Fruit fly (Drosophila melanogaster) whole organism, embryonic: ENCODE data around the gene lin-52.

Experiments used
- Abd-B ChIP-seq: fragments of 200-800 bp; sonication (Bioruptor generic); optimal IDR thresholded peaks from 2 replicates; lab custom pipeline; 2018; ENCODE audit warnings: missing biosample characterization, mild to moderate bottlenecking, missing genetic modification characterization, moderate library complexity
- Adf1 ChIP-seq: fragments of 200-800 bp; sonication (Bioruptor generic); IDR thresholded peaks from 2 replicates; pipeline ENCODE4 v1.3.6; 2022; ENCODE audit warnings: missing biosample characterization, missing genetic modification characterization
- Bgb ChIP-seq: fragments of 200-800 bp; sonication (Bioruptor generic); IDR thresholded peaks from 2 replicates; pipeline ENCODE4 v1.3.6; 2022; ENCODE audit warnings: missing biosample characterization, missing genetic modification characterization; ENCODE audit not compliant: partially characterized antibody
- CG10274 ChIP-seq: fragments of 200-800 bp; sonication (Bioruptor generic); optimal IDR thresholded peaks from 3 replicates; lab custom pipeline; 2017; ENCODE audit warnings: missing biosample characterization, mild to moderate bottlenecking, missing genetic modification characterization
- CG11093 ChIP-seq: fragments of 200-800 bp; sonication (Bioruptor generic); IDR thresholded peaks from 3 replicates; pipeline ENCODE4 v1.3.6; 2022; ENCODE audit warnings: missing biosample characterization, missing genetic modification characterization
- CG11696 ChIP-seq: fragments of 200-800 bp; sonication (Bioruptor generic); IDR thresholded peaks from 2 replicates; pipeline ENCODE4 v1.3.6; 2022; ENCODE audit warnings: missing biosample characterization, missing genetic modification characterization
- CG12219 ChIP-seq: fragments of 200-800 bp; sonication (Bioruptor generic); optimal IDR thresholded peaks from 3 replicates; lab custom pipeline; 2018; ENCODE audit warnings: missing biosample characterization, mild to moderate bottlenecking, missing genetic modification characterization
- CG12391 ChIP-seq: fragments of 200-800 bp; sonication (Bioruptor generic); optimal IDR thresholded peaks from 3 replicates; lab custom pipeline; 2018; ENCODE audit warnings: missing biosample characterization, mild to moderate bottlenecking, missing genetic modification characterization, moderate library complexity
- CG13287 ChIP-seq: fragments of 200-800 bp; sonication (Bioruptor generic); IDR thresholded peaks from 2 replicates; pipeline ENCODE4 v1.3.6; 2022; ENCODE audit warnings: missing biosample characterization, missing genetic modification characterization; ENCODE audit not compliant: partially characterized antibody
- CG32767 ChIP-seq: fragments of 200-800 bp; sonication (Bioruptor generic); IDR thresholded peaks from 2 replicates; pipeline ENCODE4 v1.3.6; 2022; ENCODE audit warnings: missing biosample characterization, missing genetic modification characterization
- CG42726 ChIP-seq: fragments of 200-800 bp; sonication (Bioruptor generic); IDR thresholded peaks from 2 replicates; pipeline ENCODE4 v1.3.6; 2022; ENCODE audit warnings: missing biosample characterization, missing genetic modification characterization; ENCODE audit not compliant: partially characterized antibody
- CG43689 ChIP-seq: fragments of 200-800 bp; sonication (Bioruptor generic); IDR thresholded peaks from 2 replicates; pipeline ENCODE4 v1.3.6; 2022; ENCODE audit warnings: missing biosample characterization, missing genetic modification characterization
- CG4424 ChIP-seq: fragments of 200-800 bp; sonication (Bioruptor generic); optimal IDR thresholded peaks from 3 replicates; lab custom pipeline; 2016; ENCODE audit warnings: missing biosample characterization, missing genetic modification characterization
- CG7271 ChIP-seq: fragments of 200-800 bp; sonication (Bioruptor generic); optimal IDR thresholded peaks from 2 replicates; lab custom pipeline; 2018; ENCODE audit warnings: missing biosample characterization, mild to moderate bottlenecking, missing genetic modification characterization, moderate library complexity
- CG7372 ChIP-seq: fragments of 200-800 bp; sonication (Bioruptor generic); IDR thresholded peaks from 2 replicates; pipeline ENCODE4 v1.3.6; 2022; ENCODE audit warnings: missing biosample characterization, missing genetic modification characterization
- CG7556 ChIP-seq: fragments of 200-800 bp; sonication (Bioruptor generic); optimal IDR thresholded peaks from 2 replicates; lab custom pipeline; 2017; ENCODE audit warnings: missing biosample characterization, mild to moderate bottlenecking, missing genetic modification characterization
- CG9609 ChIP-seq: fragments of 200-800 bp; sonication (Bioruptor generic); optimal IDR thresholded peaks from 3 replicates; lab custom pipeline; 2016; ENCODE audit warnings: missing biosample characterization, missing genetic modification characterization
- D19B ChIP-seq: fragments of 200-800 bp; sonication (Bioruptor generic); optimal IDR thresholded peaks from 2 replicates; lab custom pipeline; 2017; ENCODE audit warnings: missing biosample characterization, mild to moderate bottlenecking, missing genetic modification characterization
- Dll ChIP-seq: fragments of 200-800 bp; sonication (Bioruptor generic); IDR thresholded peaks from 4 replicates; pipeline ENCODE4 v1.3.6; 2022; ENCODE audit warnings: missing biosample characterization, missing genetic modification characterization; ENCODE audit not compliant: partially characterized antibody
- HLH3B ChIP-seq: fragments of 200-800 bp; sonication (Bioruptor generic); IDR thresholded peaks from 2 replicates; pipeline ENCODE4 v1.3.6; 2022; ENCODE audit warnings: missing biosample characterization, missing genetic modification characterization
- HmgD ChIP-seq: fragments of 200-800 bp; sonication (Bioruptor generic); optimal IDR thresholded peaks from 3 replicates; lab custom pipeline; 2016; ENCODE audit warnings: missing biosample characterization, missing genetic modification characterization
- Hr39 ChIP-seq: fragments of >200 bp; optimal IDR thresholded peaks from 2 replicates; lab custom pipeline; 2017
- Lim3 ChIP-seq: fragments of 200-800 bp; sonication (Bioruptor generic); IDR thresholded peaks from 2 replicates; pipeline ENCODE4 v1.3.6; 2022; ENCODE audit warnings: missing biosample characterization, missing genetic modification characterization
- Med ChIP-seq: fragments of 200-800 bp; sonication (Bioruptor generic); peaks from one replicate; lab custom pipeline; 2016; ENCODE audit warnings: missing biosample characterization, missing genetic modification characterization, mild to moderate bottlenecking, inconsistent platforms, moderate library complexity
- Myb ChIP-seq: fragments of 200-800 bp; sonication (Bioruptor generic); optimal IDR thresholded peaks from 2 replicates; lab custom pipeline; 2016; ENCODE audit warnings: missing biosample characterization, missing genetic modification characterization
- NFAT ChIP-seq: fragments of 200-800 bp; sonication (Bioruptor generic); IDR thresholded peaks from 2 replicates; pipeline ENCODE4 v1.3.6; 2022; ENCODE audit warnings: missing biosample characterization, missing genetic modification characterization
- Nf-YB ChIP-seq: fragments of 200-800 bp; sonication (Bioruptor generic); optimal IDR thresholded peaks from 3 replicates; lab custom pipeline; 2019; ENCODE audit warnings: missing biosample characterization, mild to moderate bottlenecking, missing genetic modification characterization, moderate library complexity
- Rfx ChIP-seq: fragments of 200-800 bp; sonication (Bioruptor generic); IDR thresholded peaks from 2 replicates; pipeline ENCODE4 v1.3.6; 2022; ENCODE audit warnings: missing biosample characterization, missing genetic modification characterization
- Scr ChIP-seq: fragments of 200-800 bp; sonication (Bioruptor generic); IDR thresholded peaks from 2 replicates; pipeline ENCODE4 v1.3.6; 2022; ENCODE audit warnings: missing biosample characterization, missing genetic modification characterization; ENCODE audit not compliant: partially characterized antibody
- Sry-β ChIP-seq: fragments of 200-800 bp; sonication (Bioruptor generic); optimal IDR thresholded peaks from 2 replicates; lab custom pipeline; 2018; ENCODE audit warnings: missing biosample characterization, mild to moderate bottlenecking, missing genetic modification characterization, moderate library complexity
- Sry-δ ChIP-seq: fragments of 200-800 bp; sonication (Bioruptor generic); optimal IDR thresholded peaks from 2 replicates; lab custom pipeline; 2016; ENCODE audit warnings: missing biosample characterization, missing genetic modification characterization
- chif ChIP-seq, 2 experiments: fragments of 200-800 bp; sonication (Bioruptor generic); optimal IDR thresholded peaks; 3 replicates each; lab custom pipeline; 2016; ENCODE audit warnings: missing biosample characterization in 2 of 2, missing genetic modification characterization in 2 of 2
- crc ChIP-seq: fragments of 200-800 bp; sonication (Bioruptor generic); optimal IDR thresholded peaks from 2 replicates; lab custom pipeline; 2016; ENCODE audit warnings: missing biosample characterization, missing genetic modification characterization
- cwo ChIP-seq: fragments of 200-800 bp; sonication (Bioruptor generic); optimal IDR thresholded peaks from 3 replicates; lab custom pipeline; 2017; ENCODE audit warnings: missing biosample characterization, missing genetic modification characterization, mild to moderate bottlenecking, moderate library complexity, missing genetic modification reagents
- emc ChIP-seq: fragments of 200-800 bp; sonication (Bioruptor generic); optimal IDR thresholded peaks from 2 replicates; lab custom pipeline; 2016; ENCODE audit warnings: missing biosample characterization, missing genetic modification characterization
- exex ChIP-seq: fragments of 200-800 bp; sonication (Bioruptor generic); optimal IDR thresholded peaks from 4 replicates; lab custom pipeline; 2018; ENCODE audit warnings: missing biosample characterization, mild to moderate bottlenecking, missing genetic modification characterization, moderate library complexity
- ftz-f1 ChIP-seq: fragments of 200-800 bp; sonication (Bioruptor generic); optimal IDR thresholded peaks from 2 replicates; lab custom pipeline; 2016; ENCODE audit warnings: missing biosample characterization, missing genetic modification characterization
- gce ChIP-seq: fragments of 200-800 bp; sonication (Bioruptor generic); IDR thresholded peaks from 3 replicates; pipeline ENCODE4 v1.3.6; 2022; ENCODE audit warnings: missing biosample characterization, missing genetic modification characterization
- gsb ChIP-seq: fragments of 200-800 bp; sonication (Bioruptor generic); IDR thresholded peaks from 2 replicates; pipeline ENCODE4 v1.3.6; 2022; ENCODE audit warnings: missing biosample characterization, missing genetic modification characterization
- hth ChIP-seq: fragments of >200 bp; optimal IDR thresholded peaks from 2 replicates; lab custom pipeline; 2017; ENCODE audit warnings: inconsistent platforms
- nau ChIP-seq: fragments of 200-800 bp; sonication (Bioruptor generic); optimal IDR thresholded peaks from 3 replicates; lab custom pipeline; 2017; ENCODE audit warnings: missing biosample characterization, mild to moderate bottlenecking, missing genetic modification characterization, missing genetic modification reagents
- pnt ChIP-seq: fragments of 200-800 bp; sonication (Bioruptor generic); optimal IDR thresholded peaks from 3 replicates; lab custom pipeline; 2016; ENCODE audit warnings: missing biosample characterization, missing genetic modification characterization
- pzg ChIP-seq: fragments of 200-800 bp; sonication (Bioruptor generic); optimal IDR thresholded peaks from 3 replicates; lab custom pipeline; 2018; ENCODE audit warnings: missing biosample characterization, mild to moderate bottlenecking, missing genetic modification characterization, moderate library complexity
- sisA ChIP-seq: fragments of 200-800 bp; sonication (Bioruptor generic); IDR thresholded peaks from 2 replicates; pipeline ENCODE4 v1.3.6; 2022; ENCODE audit warnings: missing biosample characterization, missing genetic modification characterization
- slbo ChIP-seq: fragments of 200-800 bp; sonication (Bioruptor generic); IDR thresholded peaks from 2 replicates; pipeline ENCODE4 v1.3.6; 2022; ENCODE audit warnings: missing biosample characterization, missing genetic modification characterization
- stc ChIP-seq: fragments of 200-800 bp; sonication (Bioruptor generic); IDR thresholded peaks from 2 replicates; pipeline ENCODE4 v1.3.6; 2022; ENCODE audit warnings: missing biosample characterization, missing genetic modification characterization
- stwl ChIP-seq: fragments of 200-800 bp; sonication (Bioruptor generic); optimal IDR thresholded peaks from 3 replicates; lab custom pipeline; 2018; ENCODE audit warnings: missing biosample characterization, mild to moderate bottlenecking, missing genetic modification characterization, moderate library complexity
- tup ChIP-seq: fragments of 200-800 bp; sonication (Bioruptor generic); optimal IDR thresholded peaks from 2 replicates; lab custom pipeline; 2016; ENCODE audit warnings: missing biosample characterization, mild to moderate bottlenecking, missing genetic modification characterization, moderate library complexity
- twi ChIP-seq: fragments of 200-800 bp; optimal IDR thresholded peaks from 2 replicates; lab custom pipeline; 2019; ENCODE audit warnings: missing biosample characterization, mild to moderate bottlenecking, missing genetic modification characterization, moderate library complexity
- unc-4 ChIP-seq: fragments of 200-800 bp; sonication (Bioruptor generic); IDR thresholded peaks from 2 replicates; pipeline ENCODE4 v1.3.6; 2022; ENCODE audit warnings: missing biosample characterization, missing genetic modification characterization; ENCODE audit not compliant: partially characterized antibody

The lin-52 gene

DNA sequence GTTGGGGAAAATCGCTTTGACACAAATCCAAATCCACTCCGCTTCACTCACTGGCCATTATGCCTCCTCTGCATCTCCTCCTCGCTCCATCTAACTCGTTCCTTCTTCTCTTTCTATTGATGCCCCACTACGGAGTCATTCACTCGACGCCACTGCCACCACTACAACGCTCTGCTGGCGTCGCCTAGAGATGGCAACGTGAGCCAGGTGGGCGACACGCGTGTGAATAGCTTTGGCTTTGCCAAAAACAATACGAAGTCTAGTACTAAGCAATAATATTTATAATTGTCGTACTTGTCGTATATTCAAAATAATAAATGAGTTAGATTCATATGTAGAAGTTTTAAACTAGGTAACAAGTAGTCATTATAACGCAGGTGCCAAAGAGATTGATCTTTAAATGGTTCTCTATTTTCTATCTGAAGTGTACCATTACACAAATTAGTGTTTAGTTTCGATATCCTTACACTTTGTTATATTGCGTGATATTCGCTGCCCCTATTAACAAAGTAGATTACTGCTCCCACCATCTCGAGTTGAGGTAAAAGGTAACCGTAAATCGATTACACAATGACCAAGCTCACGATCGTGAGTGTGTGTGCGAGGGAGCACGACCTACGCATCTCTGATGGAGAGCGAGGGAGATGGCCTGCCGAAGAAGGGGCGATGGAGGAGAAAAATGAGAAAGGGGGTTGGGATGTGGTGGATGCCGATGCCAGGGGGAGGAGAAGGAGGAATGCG, 9.6 kb downstream of the lin-52 start (continued):
- TF ChIP-seq Bgb (peak; percentile 70), CG10274 (GFP tag; lab: Kevin White, UChicago) (no peak), tup (GFP tag; lab: Kevin White, UChicago) (no peak), Nf-YB (GFP tag; lab: Kevin White, UChicago) (no peak), stwl (tag; lab: Kevin White, UChicago) (no peak), Dll (peak; percentile 81), chif (GFP tag; optimal IDR thresholded peaks at IDR 0.05; lab: Kevin White, UChicago) (peak in 1 of 2 experiments; percentile 41), unc-4 (peak; percentile 70), CG11696 (no peak), Scr (GFP tag; lab: Robert Waterston, UW) (peak; percentile 69), Sry-δ (GFP tag; lab: Kevin White, UChicago) (peak; percentile 69), ftz-f1 (GFP tag; lab: Kevin White, UChicago) (no peak), CG11093 (no peak), nau (GFP tag; lab: Kevin White, UChicago) (no peak), CG12219 (no peak), Med (GFP tag; lab: Kevin White, UChicago) (peak; percentile 75), Abd-B (GFP tag; lab: Kevin White, UChicago) (no peak), exex (no peak), stc (GFP tag; lab: Robert Waterston, UW) (no peak), gce (GFP tag; lab: Robert Waterston, UW) (no peak), D19B (GFP tag; lab: Kevin White, UChicago) (no peak), hth (lab: Kevin White, UChicago) (no peak), emc (GFP tag; lab: Kevin White, UChicago) (no peak), CG13287 (peak; percentile 73), cwo (GFP tag; lab: Kevin White, UChicago) (no peak), slbo (GFP tag; lab: Robert Waterston, UW) (peak; percentile 61), Adf1 (GFP tag; lab: Robert Waterston, UW) (peak; percentile 73), CG9609 (GFP tag; lab: Kevin White, UChicago) (peak; percentile 36), HmgD (GFP tag; lab: Kevin White, UChicago) (no peak), crc (GFP tag; lab: Kevin White, UChicago) (no peak), HLH3B (no peak), gsb (GFP tag; lab: Robert Waterston, UW) (no peak), twi (no peak), CG32767 (GFP tag; lab: Robert Waterston, UW) (no peak), Hr39 (lab: Kevin White, UChicago) (no peak), CG43689 (GFP tag; lab: Robert Waterston, UW) (no peak), NFAT (GFP tag; lab: Robert Waterston, UW) (peak; percentile 55; the same call in 1 of the 2 replicates), CG12391 (tag; lab: Kevin White, UChicago) (peak; percentile 1), CG42726 (GFP tag; lab: Robert Waterston, UW) (0 out of 2 replicates have a peak, but pooled peaks have one; percentile 23), Sry-β (GFP tag; lab: Kevin White, UChicago) (peak; percentile 86), Lim3 (GFP tag; lab: Robert Waterston, UW) (no peak), CG4424 (GFP tag; lab: Kevin White, UChicago) (no peak), Rfx (peak; percentile 58), sisA (GFP tag; lab: Robert Waterston, UW) (no peak), pzg (GFP tag; lab: Kevin White, UChicago) (no peak), CG7372 (GFP tag; lab: Robert Waterston, UW) (no peak), CG7271 (tag; lab: Kevin White, UChicago) (no peak), Myb (peak; percentile 5), CG7556 (GFP tag; lab: Kevin White, UChicago) (peak; percentile 44), pnt (no peak)
